Worm (Caenorhabditis elegans): ENCODE data around the gene uvs-1.

DNA sequence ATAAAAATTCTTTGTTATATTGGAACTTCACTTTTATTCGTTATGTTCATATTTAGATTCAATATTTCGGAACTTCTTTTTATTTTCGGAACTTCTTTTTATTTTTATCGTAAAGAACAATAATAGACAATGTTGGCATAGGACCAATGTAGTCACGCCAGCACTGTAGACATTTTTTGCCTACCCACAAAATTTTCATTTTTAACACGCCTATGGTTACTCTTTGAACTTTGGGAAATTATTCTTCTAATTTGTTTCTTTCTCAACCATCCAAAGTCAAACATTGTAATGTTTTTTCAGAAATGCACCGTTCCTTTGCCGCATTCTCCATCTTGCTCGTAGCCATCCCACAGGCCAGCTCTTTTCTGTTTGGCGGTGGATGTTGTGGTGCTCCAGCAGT is 18.9 kb downstream of the uvs-1 start, which contains the start of gene C26F1.1:
- TF ChIP-seq fkh-10 (GFP tag; optimal IDR thresholded peaks at IDR 0.05) (no peak), hlh-15 (tag; optimal IDR thresholded peaks at IDR 0.05) (no peak), unc-86 (tag; optimal IDR thresholded peaks at IDR 0.05) (no peak), sdc-2 (tag; optimal IDR thresholded peaks at IDR 0.05) (no peak), rnt-1 (tag; optimal IDR thresholded peaks at IDR 0.05) (no peak), ceh-22 (tag; optimal IDR thresholded peaks at IDR 0.05) (no peak), odd-2 (tag; optimal IDR thresholded peaks at IDR 0.05) (no peak), ama-1 (optimal IDR thresholded peaks at IDR 0.05) (no peak)
